Worm (Caenorhabditis elegans): ENCODE results near the gene srw-17.
"Not testable (repeated sequence)": the region's sequence is repeated elsewhere in the genome, so short reads cannot be mapped to it uniquely, and the experiment has no call there.

The srw-17 gene

DNA sequence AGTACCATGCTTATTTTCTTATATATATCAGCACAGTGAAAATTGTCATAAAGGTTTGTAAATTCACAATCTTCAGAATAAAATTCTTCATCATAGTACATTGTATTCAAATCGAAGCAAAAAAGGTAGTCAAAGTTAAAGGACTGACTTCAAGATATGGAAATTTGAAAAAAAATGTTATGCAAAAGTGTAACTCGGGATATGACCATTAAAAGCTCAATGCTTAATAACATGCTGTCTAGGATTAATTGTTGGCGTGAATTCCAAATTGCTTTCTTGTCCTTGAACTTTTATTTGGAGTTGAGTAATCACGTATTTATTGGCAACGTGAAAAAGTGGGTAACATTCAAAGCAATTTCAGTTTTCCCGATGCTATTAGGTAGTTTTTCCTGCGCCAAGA, 2.1 kb downstream of the srw-17 start, which contains the start of gene srw-16:
Gene srw-16 (minus strand): TSS at position 101 of the 400 bp plus-strand sequence.
- no peak for TF ChIP-seq hmg-11 (tag; optimal IDR thresholded peaks at IDR 0.05)
- no peak for TF ChIP-seq daf-12 (tag; optimal IDR thresholded peaks at IDR 0.05)
- TF ChIP-seq mdl-1 (tag; optimal IDR thresholded peaks at IDR 0.05), result no peak
- no peak for TF ChIP-seq snpc-4 (tag; optimal IDR thresholded peaks at IDR 0.05)

DNA sequence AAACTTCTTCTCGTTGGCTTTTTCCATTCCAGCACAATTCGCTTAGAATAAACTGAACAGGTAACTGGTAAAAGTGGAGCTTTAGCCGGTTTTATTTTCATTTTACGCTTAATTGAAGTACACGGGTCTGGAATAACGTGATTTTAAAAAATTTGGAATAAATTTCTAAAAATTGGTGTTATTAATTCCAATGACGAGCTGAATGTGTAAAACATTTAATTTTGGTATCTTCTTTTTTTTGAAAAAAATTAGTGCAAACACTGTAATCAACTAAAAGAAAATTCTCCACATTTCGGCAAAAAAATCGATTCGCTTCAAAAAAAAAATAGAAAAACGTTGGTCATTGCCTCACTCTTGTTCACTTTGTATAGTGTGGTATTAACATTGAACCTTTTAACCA, 4.6 kb downstream of the srw-17 start, which contains the start of gene T10H4.4:
Gene T10H4.4 (minus strand): TSS at position 101 of the 400 bp plus-strand sequence.
- TF ChIP-seq ceh-16 (tag; optimal IDR thresholded peaks at IDR 0.05), result no peak
- no peak for TF ChIP-seq eor-1 (tag; optimal IDR thresholded peaks at IDR 0.05)
- TF ChIP-seq ZK546.5 (tag; optimal IDR thresholded peaks at IDR 0.05), result no peak
- TF ChIP-seq ama-1 (optimal IDR thresholded peaks at IDR 0.05), result no peak
- no peak for TF ChIP-seq egl-5 (tag; optimal IDR thresholded peaks at IDR 0.05)
- TF ChIP-seq nhr-67 (tag; optimal IDR thresholded peaks at IDR 0.05), result no peak
- no peak for TF ChIP-seq pha-4 (tag; optimal IDR thresholded peaks at IDR 0.05)
- TF ChIP-seq snpc-4 (tag; optimal IDR thresholded peaks at IDR 0.05), result no peak
- no peak for TF ChIP-seq hmg-11 (tag; optimal IDR thresholded peaks at IDR 0.05)

ce11 chrV:15268302-15268701, 8.5 kb downstream of the srw-17 start, which contains the start of gene srw-22:
Gene srw-22 (plus strand): TSS chrV:15268602.
- TF ChIP-seq unc-39 (tag; optimal IDR thresholded peaks at IDR 0.05), result no peak
- TF ChIP-seq nhr-11 (tag; optimal IDR thresholded peaks at IDR 0.05), result no peak
- TF ChIP-seq fkh-2 (tag; optimal IDR thresholded peaks at IDR 0.05), result no peak
- no peak for TF ChIP-seq mdl-1 (tag; optimal IDR thresholded peaks at IDR 0.05)
- no peak for TF ChIP-seq ztf-11 (tag; optimal IDR thresholded peaks at IDR 0.05)

DNA sequence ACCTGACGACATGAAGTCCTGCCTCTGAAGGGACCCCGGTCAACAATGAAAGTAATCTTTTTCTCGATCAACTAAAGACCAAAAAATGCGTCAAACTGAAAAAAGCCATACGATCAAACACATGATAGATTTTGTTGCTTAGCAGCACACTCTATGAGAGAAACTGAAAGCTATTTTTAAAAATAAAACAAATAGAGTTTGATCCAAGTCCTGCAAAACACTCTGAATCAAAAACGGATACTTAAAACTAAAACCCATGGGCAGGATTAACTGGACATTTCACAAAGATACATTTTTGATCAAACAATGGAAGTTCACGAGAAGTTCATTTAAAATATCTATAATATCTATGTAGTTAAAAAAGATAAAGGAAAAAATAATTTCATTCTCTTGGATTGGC, 9.4 kb downstream of the srw-17 start, which contains the start of gene T10H4.13:
Gene T10H4.13 (minus strand): TSS at position 101 of the 400 bp plus-strand sequence.
- TF ChIP-seq fkh-10 (GFP tag; optimal IDR thresholded peaks at IDR 0.05), result no peak
- TF ChIP-seq ceh-9 (tag; optimal IDR thresholded peaks at IDR 0.05), result no peak
- TF ChIP-seq sea-2 (GFP tag; optimal IDR thresholded peaks at IDR 0.05), result no peak
- no peak for TF ChIP-seq fkh-2 (tag; optimal IDR thresholded peaks at IDR 0.05)
- no peak for TF ChIP-seq R02D3.7 (tag; optimal IDR thresholded peaks at IDR 0.05)
- no peak for TF ChIP-seq egl-5 (tag; optimal IDR thresholded peaks at IDR 0.05)
- TF ChIP-seq elt-2 (tag; optimal IDR thresholded peaks at IDR 0.05), result no peak
- no peak for TF ChIP-seq ztf-11 (tag; optimal IDR thresholded peaks at IDR 0.05)
- no peak for TF ChIP-seq lin-39 (tag; optimal IDR thresholded peaks at IDR 0.05)
- TF ChIP-seq mdl-1 (tag; optimal IDR thresholded peaks at IDR 0.05), result no peak
- no peak for TF ChIP-seq snpc-4 (tag; optimal IDR thresholded peaks at IDR 0.05)
- no peak for TF ChIP-seq jun-1 (tag; optimal IDR thresholded peaks at IDR 0.05)
- no peak for TF ChIP-seq nfya-1 (tag; optimal IDR thresholded peaks at IDR 0.05; ENCODE audit: insufficient read depth)

DNA sequence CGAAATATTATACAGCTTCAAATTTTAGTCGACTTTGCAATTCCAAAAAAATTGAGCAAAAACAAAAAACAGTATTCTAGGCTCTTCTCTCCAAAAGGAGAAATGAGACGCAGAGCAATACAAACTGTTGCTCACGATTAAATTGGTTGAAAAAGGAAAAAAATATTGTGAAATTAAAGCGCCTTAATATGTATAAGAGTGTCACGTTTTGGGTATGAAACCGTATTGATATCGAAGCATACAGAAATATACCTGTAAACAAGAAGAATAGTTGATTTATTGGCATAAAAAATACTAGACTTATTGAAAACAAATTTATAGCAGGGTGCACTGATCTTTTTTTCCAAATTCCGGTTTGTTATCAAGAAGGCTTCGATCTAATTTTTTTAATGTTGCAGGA, 11.0 kb downstream of the srw-17 start, which contains the start of gene M01B2.13:
Gene M01B2.13 (minus strand): TSS at position 101 of the 400 bp plus-strand sequence.
- no peak for TF ChIP-seq tbx-2 (tag; optimal IDR thresholded peaks at IDR 0.05)

ce11 chrV:15264131-15264530, 12.7 kb downstream of the srw-17 start, which contains the start of gene M01B2.12:
Gene M01B2.12 (minus strand): TSS chrV:15264231.
- TF ChIP-seq elt-1 (tag; optimal IDR thresholded peaks at IDR 0.05), result no peak
- TF ChIP-seq sea-2 (GFP tag; optimal IDR thresholded peaks at IDR 0.05), result no peak
- no peak for TF ChIP-seq nhr-237 (tag; optimal IDR thresholded peaks at IDR 0.05)
- no peak for TF ChIP-seq fkh-10 (GFP tag; optimal IDR thresholded peaks at IDR 0.05)
- TF ChIP-seq zag-1 (tag; optimal IDR thresholded peaks at IDR 0.05), result no peak
- TF ChIP-seq pha-4 (tag; optimal IDR thresholded peaks at IDR 0.05), result no peak
- no peak for TF ChIP-seq unc-62 (GFP tag; optimal IDR thresholded peaks at IDR 0.05)
- no peak for TF ChIP-seq nhr-43 (tag; optimal IDR thresholded peaks at IDR 0.05; ENCODE audit: poor library complexity, severe bottlenecking)
- TF ChIP-seq skn-1 (tag; optimal IDR thresholded peaks at IDR 0.05), result no peak
- TF ChIP-seq nhr-28 (tag; optimal IDR thresholded peaks at IDR 0.05), result no peak

- not testable (repeated sequence) for TF ChIP-seq snpc-4, skn-1, R02D3.7 (tag; optimal IDR thresholded peaks at IDR 0.05)
These were observed 14.5 kb downstream of the srw-17 start, which contains the start of gene M01B2.10 for ce11 chrV:15262336-15262735. Gene M01B2.10 (minus strand): TSS chrV:15262436.
